Worm (Caenorhabditis elegans): ENCODE results near the gene T01D1.3.

T01D1.3 gene

DNA sequence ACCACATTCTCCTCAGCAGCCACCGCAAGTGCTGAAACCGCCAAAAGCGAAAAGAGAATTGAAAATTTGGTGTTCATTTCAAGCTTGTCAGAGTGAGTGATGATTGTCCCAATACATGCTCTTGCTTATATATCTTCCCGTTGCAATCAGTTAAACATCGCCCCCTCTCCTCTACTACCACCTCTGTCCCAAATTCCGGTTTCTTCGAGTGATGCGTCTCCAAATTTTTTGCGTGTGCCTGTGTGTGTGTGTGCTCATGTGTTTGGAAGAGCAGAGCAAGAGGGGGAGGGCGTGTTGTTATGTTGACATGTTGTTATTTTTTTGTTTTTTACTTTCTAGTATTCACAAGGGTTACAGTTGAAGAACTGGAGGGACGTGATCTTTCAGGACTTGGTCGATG, 18.7 kb upstream of the T01D1.3 start, which contains the start of gene abu-11:
abu-11 (minus strand) TSS at position 101 of the 400 bp plus-strand sequence.
- TF ChIP-seq snpc-1.2 (GFP tag; IDR thresholded peaks at IDR 0.05) (no peak), pha-4 (GFP tag; IDR thresholded peaks at IDR 0.05) (no peak), pha-4 (tag; optimal IDR thresholded peaks at IDR 0.05) (no peak), unc-130 (GFP tag; optimal IDR thresholded peaks at IDR 0.05) (no peak), ztf-11 (tag; optimal IDR thresholded peaks at IDR 0.05) (no peak), nhr-48 (tag; optimal IDR thresholded peaks at IDR 0.05) (no peak), D1046.2 (GFP tag; IDR thresholded peaks at IDR 0.05) (no peak), tra-1 (GFP tag; IDR thresholded peaks at IDR 0.05) (no peak), nhr-41 (GFP tag; IDR thresholded peaks at IDR 0.05) (no peak), lin-39 (tag; optimal IDR thresholded peaks at IDR 0.05) (no peak), ceh-28 (tag; optimal IDR thresholded peaks at IDR 0.05) (no peak), lin-13 (GFP tag; optimal IDR thresholded peaks at IDR 0.05) (no peak), unc-39 (tag; optimal IDR thresholded peaks at IDR 0.05) (no peak), pqm-1 (tag; optimal IDR thresholded peaks at IDR 0.05) (no peak), nhr-77 (tag; optimal IDR thresholded peaks at IDR 0.05) (no peak), fos-1 (tag; optimal IDR thresholded peaks at IDR 0.05) (no peak), Y105C5A.15 (GFP tag; IDR thresholded peaks at IDR 0.05) (no peak), Y5F2A.4 (GFP tag; optimal IDR thresholded peaks at IDR 0.05) (no peak), gei-8 (GFP tag; optimal IDR thresholded peaks at IDR 0.05) (no peak), daf-8 (GFP tag; IDR thresholded peaks at IDR 0.05) (no peak), egl-27 (tag; optimal IDR thresholded peaks at IDR 0.05) (no peak)

DNA sequence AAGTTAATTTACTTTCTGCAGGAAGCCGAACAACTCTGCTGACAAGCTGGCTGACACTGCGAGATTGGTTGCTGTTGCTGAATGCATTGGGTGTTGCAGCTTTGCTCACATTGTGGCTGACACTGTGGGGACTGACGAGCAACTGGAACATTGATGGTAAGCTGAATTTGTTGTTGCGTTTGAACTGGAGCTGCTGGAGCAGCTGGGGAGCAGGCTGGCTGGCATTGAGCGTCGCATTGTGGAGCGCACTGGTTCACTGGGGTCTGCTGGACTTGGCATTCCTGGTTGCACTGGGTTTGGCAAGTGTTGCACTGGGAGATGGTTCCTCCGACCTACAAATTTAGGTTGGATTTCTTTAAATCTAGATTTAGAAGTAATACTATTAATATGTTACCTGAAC, 16.8 kb upstream of the T01D1.3 start:
- TF ChIP-seq lin-15B (tag; optimal IDR thresholded peaks at IDR 0.05): no peak
- TF ChIP-seq cey-2 (tag; optimal IDR thresholded peaks at IDR 0.05; ENCODE audit: borderline replicate concordance, insufficient read depth): no peak
- TF ChIP-seq set-16 (GFP tag; IDR thresholded peaks at IDR 0.05): peak; percentile 52; the same call in 1 of the 2 replicates
- TF ChIP-seq lin-13 (GFP tag; optimal IDR thresholded peaks at IDR 0.05): no peak
- peak; percentile 13 for TF ChIP-seq aha-1 (tag)

DNA sequence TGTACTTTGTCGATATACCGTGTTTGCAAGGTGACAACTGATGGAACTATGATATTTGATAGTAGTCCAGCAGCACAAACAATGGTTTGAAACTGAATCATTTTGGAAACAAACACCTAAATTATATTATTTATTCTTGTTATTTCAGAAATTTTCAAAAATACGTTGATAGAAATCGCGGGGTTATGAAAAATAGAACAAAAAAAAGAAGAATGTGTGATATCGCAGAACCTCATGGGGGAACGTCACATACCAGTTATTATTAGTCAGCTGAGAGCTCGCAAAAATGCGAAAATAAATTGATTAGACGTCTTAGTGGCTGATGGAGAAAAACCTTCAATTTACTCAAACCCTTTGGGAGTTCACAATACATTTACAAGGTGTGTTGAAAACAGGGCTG, 13.2 kb upstream of the T01D1.3 start, which contains the start of gene T01D1.5:
T01D1.5 (minus strand) TSS at position 101 of the 400 bp plus-strand sequence.
- no peak for TF ChIP-seq ctbp-1 (GFP tag; IDR thresholded peaks at IDR 0.05)
- peak; percentile 38 for TF ChIP-seq aha-1 (tag)

ce11 chrII:186504-186903, 10.7 kb upstream of the T01D1.3 start, which contains the start of gene T01D1.8:
T01D1.8 (plus strand) TSS chrII:186739.
- TF ChIP-seq nhr-28 (tag; optimal IDR thresholded peaks at IDR 0.05) (peak; percentile 17), fkh-10 (GFP tag; optimal IDR thresholded peaks at IDR 0.05) (no peak)

ce11 chrII:178993-179392, 3.2 kb upstream of the T01D1.3 start, which contains the start of gene T01D1.4:
T01D1.4 (minus strand) TSS chrII:179093.
- TF ChIP-seq ctbp-1 (GFP tag; IDR thresholded peaks at IDR 0.05): no peak
- no peak for TF ChIP-seq nhr-25 (tag; optimal IDR thresholded peaks at IDR 0.05; ENCODE audit: borderline replicate concordance, insufficient read depth)
- TF ChIP-seq zfp-2 (tag; optimal IDR thresholded peaks at IDR 0.05): no peak
- no peak for TF ChIP-seq php-3 (GFP tag; IDR thresholded peaks at IDR 0.05)

DNA sequence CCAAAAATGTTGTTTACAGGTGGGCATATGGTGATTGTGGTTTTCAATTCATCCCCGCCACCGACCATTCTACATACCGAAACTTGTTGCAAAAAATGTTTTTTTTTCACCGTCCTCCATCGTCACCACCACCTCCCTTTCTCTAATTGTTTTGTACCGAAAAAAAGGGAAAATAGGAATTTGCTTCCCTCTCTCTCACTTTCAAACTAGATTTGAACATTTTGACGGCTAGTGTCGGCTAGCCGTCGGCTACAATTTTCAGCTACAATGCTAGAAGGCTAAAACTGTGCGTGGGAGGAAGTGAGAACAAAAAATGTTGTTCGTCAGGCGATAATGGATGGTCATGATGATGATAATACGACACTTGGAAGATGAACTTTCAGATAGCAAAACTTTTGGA, 2.4 kb upstream of the T01D1.3 start:
- TF ChIP-seq ceh-28 (tag; optimal IDR thresholded peaks at IDR 0.05) (no peak), hlh-11 (tag; optimal IDR thresholded peaks at IDR 0.05) (peak; percentile 14), F37D6.2 (tag; optimal IDR thresholded peaks at IDR 0.05) (no peak), nhr-28 (tag; optimal IDR thresholded peaks at IDR 0.05) (peak; percentile 82), aha-1 (tag) (peak; percentile 47), rbr-2 (tag; optimal IDR thresholded peaks at IDR 0.05) (no peak)

Measured in whole organism, L4 larva.